Worm (Caenorhabditis elegans) whole organism, late embryonic: ENCODE data around the gene F45E12.6.
A peak's percentile ranks its signal among the peaks of the same experiment; 100 is the strongest.

Experiments
- C38D4.7 ChIP-seq: fragments of 200-800 bp; sonication (Bioruptor generic); optimal IDR thresholded peaks from 2 replicates; lab custom pipeline; 2018; ENCODE audit warnings: mild to moderate bottlenecking, missing genetic modification characterization, moderate library complexity, missing compliant biosample characterization
- K02D7.2 ChIP-seq: sonication (generic microtip); optimal IDR thresholded peaks from 2 replicates; lab custom pipeline; 2017; ENCODE audit warnings: mild to moderate bottlenecking, missing genetic modification characterization, missing compliant biosample characterization
- K09A11.1 ChIP-seq: sonication (generic microtip); optimal IDR thresholded peaks from 2 replicates; lab custom pipeline; 2017; ENCODE audit warnings: antibody characterized with exemption, mild to moderate bottlenecking, missing genetic modification characterization, missing compliant biosample characterization; ENCODE audit not compliant: insufficient read depth
- ahr-1 ChIP-seq: sonication (generic microtip); optimal IDR thresholded peaks from 2 replicates; lab custom pipeline; 2016; ENCODE audit warnings: missing genetic modification characterization, missing compliant biosample characterization
- ceh-18 ChIP-seq: sonication (generic microtip); optimal IDR thresholded peaks from 2 replicates; lab custom pipeline; 2016; ENCODE audit warnings: missing genetic modification characterization, missing compliant biosample characterization
- ceh-24 ChIP-seq: sonication (generic microtip); optimal IDR thresholded peaks from 2 replicates; lab custom pipeline; 2016; ENCODE audit warnings: mild to moderate bottlenecking, missing genetic modification characterization, missing compliant biosample characterization
- ceh-30 ChIP-seq: fragments of 150-350 bp; optimal IDR thresholded peaks from 2 replicates; lab custom pipeline; 2014; ENCODE audit warnings: missing biosample characterization, missing genetic modification characterization
- ceh-31 ChIP-seq: sonication (generic microtip); optimal IDR thresholded peaks from 2 replicates; lab custom pipeline; 2016; ENCODE audit warnings: missing genetic modification characterization, missing compliant biosample characterization
- ceh-34 ChIP-seq: sonication (generic microtip); optimal IDR thresholded peaks from 2 replicates; lab custom pipeline; 2016; ENCODE audit warnings: mild to moderate bottlenecking, missing genetic modification characterization, missing compliant biosample characterization
- ceh-48 ChIP-seq: sonication (generic microtip); optimal IDR thresholded peaks from 2 replicates; lab custom pipeline; 2016; ENCODE audit warnings: missing genetic modification characterization, inconsistent platforms, missing compliant biosample characterization
- ceh-6 ChIP-seq: fragments of 200-800 bp; sonication (Bioruptor generic); optimal IDR thresholded peaks from 2 replicates; lab custom pipeline; 2018; ENCODE audit warnings: mild to moderate bottlenecking, missing genetic modification characterization, missing compliant biosample characterization
- ceh-9 ChIP-seq: sonication (generic microtip); optimal IDR thresholded peaks from 2 replicates; lab custom pipeline; 2016; ENCODE audit warnings: mild to moderate bottlenecking, missing genetic modification characterization, inconsistent platforms, missing compliant biosample characterization
- dve-1 ChIP-seq: sonication (generic microtip); optimal IDR thresholded peaks from 2 replicates; lab custom pipeline; 2017; ENCODE audit warnings: antibody characterized with exemption, mild to moderate bottlenecking, missing genetic modification characterization, missing compliant biosample characterization
- elt-2 ChIP-seq: sonication (generic microtip); optimal IDR thresholded peaks from 2 replicates; lab custom pipeline; 2016; ENCODE audit warnings: missing genetic modification reagents, missing genetic modification characterization, missing compliant biosample characterization
- elt-4 ChIP-seq: sonication (generic microtip); optimal IDR thresholded peaks from 2 replicates; lab custom pipeline; 2016; ENCODE audit warnings: missing genetic modification characterization, missing compliant biosample characterization
- ets-4 ChIP-seq: sonication (generic microtip); optimal IDR thresholded peaks from 2 replicates; lab custom pipeline; 2016; ENCODE audit warnings: missing genetic modification characterization, missing compliant biosample characterization
- fkh-10 ChIP-seq: fragments of 150-350 bp; optimal IDR thresholded peaks from 2 replicates; lab custom pipeline; 2014; ENCODE audit warnings: missing biosample characterization, missing genetic modification reagents, missing genetic modification characterization
- fkh-6 ChIP-seq: sonication (generic microtip); optimal IDR thresholded peaks from 2 replicates; lab custom pipeline; 2016; ENCODE audit warnings: missing genetic modification characterization, missing compliant biosample characterization
- gmeb-2 ChIP-seq: sonication (generic microtip); optimal IDR thresholded peaks from 2 replicates; lab custom pipeline; 2016; ENCODE audit warnings: missing genetic modification characterization, inconsistent platforms, missing compliant biosample characterization
- hlh-13 ChIP-seq: fragments of 200-800 bp; sonication (Bioruptor generic); optimal IDR thresholded peaks from 2 replicates; lab custom pipeline; 2018; ENCODE audit warnings: mild to moderate bottlenecking, missing genetic modification characterization, missing compliant biosample characterization
- hlh-15 ChIP-seq: sonication (generic microtip); optimal IDR thresholded peaks from 2 replicates; lab custom pipeline; 2016; ENCODE audit warnings: missing genetic modification characterization, missing compliant biosample characterization
- hlh-6 ChIP-seq: sonication (generic microtip); optimal IDR thresholded peaks from 2 replicates; lab custom pipeline; 2016; ENCODE audit warnings: missing genotype, missing genetic modification characterization, missing compliant biosample characterization
- hlh-8 ChIP-seq: sonication (generic microtip); optimal IDR thresholded peaks from 2 replicates; lab custom pipeline; 2016; ENCODE audit warnings: missing genotype, missing genetic modification characterization, missing compliant biosample characterization
- lin-11 ChIP-seq: fragments of 200-800 bp; sonication (Bioruptor generic); optimal IDR thresholded peaks from 2 replicates; lab custom pipeline; 2018; ENCODE audit warnings: mild to moderate bottlenecking, missing genetic modification characterization, missing compliant biosample characterization
- mec-3 ChIP-seq: sonication (generic microtip); optimal IDR thresholded peaks from 2 replicates; lab custom pipeline; 2016; ENCODE audit warnings: borderline replicate concordance, missing genetic modification characterization, missing compliant biosample characterization
- nhr-232 ChIP-seq: sonication (generic microtip); optimal IDR thresholded peaks from 2 replicates; lab custom pipeline; 2016; ENCODE audit warnings: missing genetic modification characterization, missing compliant biosample characterization
- npax-4 ChIP-seq: sonication (generic microtip); optimal IDR thresholded peaks from 2 replicates; lab custom pipeline; 2016; ENCODE audit warnings: missing genetic modification characterization, missing compliant biosample characterization
- odd-2 ChIP-seq: sonication (generic microtip); optimal IDR thresholded peaks from 2 replicates; lab custom pipeline; 2017; ENCODE audit warnings: antibody characterized with exemption, mild to moderate bottlenecking, missing genetic modification characterization, missing compliant biosample characterization
- pag-3 ChIP-seq: sonication (generic microtip); optimal IDR thresholded peaks from 2 replicates; lab custom pipeline; 2016; ENCODE audit warnings: missing compliant biosample characterization, missing genetic modification characterization, borderline replicate concordance
- pat-9 ChIP-seq: fragments of 200-800 bp; sonication (Bioruptor generic); optimal IDR thresholded peaks from 2 replicates; lab custom pipeline; 2018; ENCODE audit warnings: mild to moderate bottlenecking, missing genetic modification characterization, moderate library complexity, missing compliant biosample characterization
- pha-2 ChIP-seq: sonication (generic microtip); optimal IDR thresholded peaks from 2 replicates; lab custom pipeline; 2017; ENCODE audit warnings: mild to moderate bottlenecking, missing genetic modification characterization, missing compliant biosample characterization
- pqm-1 ChIP-seq: sonication (generic microtip); optimal IDR thresholded peaks from 2 replicates; lab custom pipeline; 2016; ENCODE audit warnings: missing genetic modification characterization, missing compliant biosample characterization
- pros-1 ChIP-seq: fragments of 150-350 bp; optimal IDR thresholded peaks from 2 replicates; lab custom pipeline; 2014; ENCODE audit warnings: missing biosample characterization, missing genetic modification reagents, missing genetic modification characterization
- rnt-1 ChIP-seq: sonication (generic microtip); optimal IDR thresholded peaks from 2 replicates; lab custom pipeline; 2016; ENCODE audit warnings: missing genetic modification characterization, missing compliant biosample characterization
- sdc-2 ChIP-seq: sonication (generic microtip); optimal IDR thresholded peaks from 2 replicates; lab custom pipeline; 2016; ENCODE audit warnings: missing genotype, missing genetic modification characterization, missing compliant biosample characterization
- sox-4 ChIP-seq: sonication (generic microtip); optimal IDR thresholded peaks from 2 replicates; lab custom pipeline; 2017; ENCODE audit warnings: mild to moderate bottlenecking, missing genetic modification characterization, inconsistent platforms, missing compliant biosample characterization
- syd-9 ChIP-seq: sonication (generic microtip); optimal IDR thresholded peaks from 2 replicates; lab custom pipeline; 2016; ENCODE audit warnings: mild to moderate bottlenecking, missing genetic modification characterization, moderate library complexity, missing compliant biosample characterization
- tbx-7 ChIP-seq: sonication (generic microtip); optimal IDR thresholded peaks from 2 replicates; lab custom pipeline; 2016; ENCODE audit warnings: missing genotype, missing genetic modification characterization, missing compliant biosample characterization
- ttx-3 ChIP-seq: sonication (generic microtip); optimal IDR thresholded peaks from 2 replicates; lab custom pipeline; 2016; ENCODE audit warnings: missing genetic modification reagents, missing genetic modification characterization, missing compliant biosample characterization
- unc-3 ChIP-seq, 2 experiments: fragments of 200-800 bp in 1 of 2; sonication (Bioruptor generic) in 1 of 2; sonication (generic microtip) in 1 of 2; conservative IDR thresholded peaks in 1 of 2; optimal IDR thresholded peaks in 1 of 2; 2 replicates each; pipeline versions ENCODE4 v1.3.6 to Lab custom; 2016 to 2022; ENCODE audit warnings: missing compliant biosample characterization in 2 of 2, missing genetic modification characterization in 2 of 2, missing genetic modification reagents in 1 of 2
- unc-55 ChIP-seq: sonication (generic microtip); optimal IDR thresholded peaks from 2 replicates; lab custom pipeline; 2017; ENCODE audit warnings: missing biosample characterization, missing genetic modification reagents, missing genetic modification characterization
- unc-86 ChIP-seq: sonication (generic microtip); optimal IDR thresholded peaks from 2 replicates; lab custom pipeline; 2016; ENCODE audit warnings: missing genetic modification characterization, missing compliant biosample characterization
- ztf-16 ChIP-seq: sonication (generic microtip); optimal IDR thresholded peaks from 2 replicates; lab custom pipeline; 2017; ENCODE audit warnings: missing genetic modification characterization, missing compliant biosample characterization

Gene F45E12.6

ce11 chrII:7323925-7324324 is 9.9 kb upstream of the F45E12.6 start, which contains the start of gene F21D12.3:
Gene F21D12.3 (minus strand): TSS chrII:7324025.
- no peak for TF ChIP-seq ceh-48 (tag; lab: Kevin White, UChicago)
- no peak for TF ChIP-seq sox-4
- no peak for TF ChIP-seq lin-11 (tag; lab: Kevin White, UChicago)
- no peak for TF ChIP-seq odd-2 (tag; lab: Kevin White, UChicago)
- TF ChIP-seq ceh-18 (tag; lab: Kevin White, UChicago): no peak
- TF ChIP-seq ztf-16 (tag; lab: Kevin White, UChicago): no peak
- TF ChIP-seq ceh-30 (tag; lab: Kevin White, UChicago): no peak
- TF ChIP-seq elt-4 (tag; lab: Kevin White, UChicago): no peak
- TF ChIP-seq syd-9 (tag; lab: Kevin White, UChicago): no peak
- TF ChIP-seq rnt-1 (tag; lab: Kevin White, UChicago): no peak
- TF ChIP-seq pros-1 (tag; lab: Kevin White, UChicago): no peak
- no peak for TF ChIP-seq unc-3 (GFP tag; conservative IDR thresholded peaks at IDR 0.05; lab: Robert Waterston, UW)
- TF ChIP-seq unc-3 (tag; optimal IDR thresholded peaks at IDR 0.05; lab: Kevin White, UChicago): no peak

- no peak for TF ChIP-seq unc-55 (GFP tag; lab: Kevin White, UChicago)
- peak; percentile 66 for TF ChIP-seq ceh-18 (tag; lab: Kevin White, UChicago)
Measured at ce11 chrII:7323317-7323716, 9.3 kb upstream of the F45E12.6 start.

- no peak for TF ChIP-seq pqm-1 (tag; lab: Kevin White, UChicago)
- TF ChIP-seq fkh-10: no peak
- no peak for TF ChIP-seq tbx-7 (tag; lab: Kevin White, UChicago)
- no peak for TF ChIP-seq ceh-18 (tag; lab: Kevin White, UChicago)
- TF ChIP-seq ceh-34: no peak
- no peak for TF ChIP-seq pha-2 (tag; lab: Kevin White, UChicago)
- TF ChIP-seq ceh-6 (GFP tag; lab: Kevin White, UChicago): no peak
- no peak for TF ChIP-seq pag-3
- no peak for TF ChIP-seq ceh-9 (tag; lab: Kevin White, UChicago)
- TF ChIP-seq ttx-3 (tag; lab: Kevin White, UChicago): no peak
- no peak for TF ChIP-seq rnt-1 (tag; lab: Kevin White, UChicago)
- TF ChIP-seq npax-4 (tag; lab: Kevin White, UChicago): no peak
- no peak for TF ChIP-seq C38D4.7
- no peak for TF ChIP-seq hlh-15 (tag; lab: Kevin White, UChicago)
- TF ChIP-seq mec-3 (tag; lab: Kevin White, UChicago): no peak
- no peak for TF ChIP-seq K09A11.1 (tag; lab: Kevin White, UChicago)
- no peak for TF ChIP-seq elt-2
- no peak for TF ChIP-seq hlh-13 (GFP tag; lab: Kevin White, UChicago)
- no peak for TF ChIP-seq nhr-232 (tag; lab: Kevin White, UChicago)
- no peak for TF ChIP-seq unc-86
Measured at ce11 chrII:7319471-7319870, 5.5 kb upstream of the F45E12.6 start.

- no peak for TF ChIP-seq npax-4 (tag; lab: Kevin White, UChicago)
Measured at ce11 chrII:7317468-7317867, 3.5 kb upstream of the F45E12.6 start, which contains the start of gene F21D12.2. Gene F21D12.2 (plus strand): TSS chrII:7317768.

ce11 chrII:7310023-7310422 is 4.0 kb downstream of the F45E12.6 start, which contains the start of the genes F45E12.5 and cnep-1:
Gene F45E12.5 (minus strand): TSS chrII:7310115.
Gene cnep-1 (plus strand): TSS chrII:7310348.
- TF ChIP-seq pat-9 (tag; lab: Kevin White, UChicago) (no peak), dve-1 (tag; lab: Kevin White, UChicago) (no peak), ceh-24 (tag; lab: Kevin White, UChicago) (no peak), sdc-2 (tag; lab: Kevin White, UChicago) (no peak), hlh-6 (tag; lab: Kevin White, UChicago) (no peak), ceh-31 (no peak), sox-4 (no peak), unc-55 (GFP tag; lab: Kevin White, UChicago) (no peak), hlh-13 (GFP tag; lab: Kevin White, UChicago) (no peak), lin-11 (tag; lab: Kevin White, UChicago) (no peak), elt-4 (tag; lab: Kevin White, UChicago) (no peak), hlh-8 (tag; lab: Kevin White, UChicago) (no peak), ets-4 (tag; lab: Kevin White, UChicago) (no peak), K02D7.2 (no peak), gmeb-2 (tag; lab: Kevin White, UChicago) (no peak), ahr-1 (tag; lab: Kevin White, UChicago) (no peak), fkh-6 (tag; lab: Kevin White, UChicago) (no peak), fkh-10 (no peak)
